Worm (Caenorhabditis elegans) whole organism, L1 larva: ENCODE data around the gene lap-1.

Experiments used
- C34B4.2 ChIP-seq: sonication (generic microtip); optimal IDR thresholded peaks from 2 replicates; lab custom pipeline; 2017; ENCODE audit warnings: mild to moderate bottlenecking, missing genetic modification characterization, missing compliant biosample characterization
- Y116A8C.19 ChIP-seq: sonication (generic microtip); optimal IDR thresholded peaks from 2 replicates; lab custom pipeline; 2016; ENCODE audit warnings: missing compliant biosample characterization, missing genetic modification characterization, borderline replicate concordance
- ama-1 ChIP-seq: fragments of 150-350 bp; optimal IDR thresholded peaks from 2 replicates; lab custom pipeline; 2014
- blmp-1 ChIP-seq: fragments of 150-350 bp; optimal IDR thresholded peaks from 2 replicates; lab custom pipeline; 2014; ENCODE audit warnings: missing biosample characterization, missing genetic modification characterization
- ceh-63 ChIP-seq: fragments of 200-800 bp; sonication (Bioruptor generic); optimal IDR thresholded peaks from 2 replicates; lab custom pipeline; 2018; ENCODE audit warnings: mild to moderate bottlenecking, missing genetic modification characterization, missing compliant biosample characterization
- ceh-82 ChIP-seq, 3 experiments: fragments of 150-350 bp in 1 of 3; sonication (generic microtip) in 2 of 3; optimal IDR thresholded peaks; 2 replicates each; lab custom pipeline; 2014 to 2017; ENCODE audit warnings: missing biosample characterization in 3 of 3, missing genetic modification characterization in 3 of 3
- ceh-88 ChIP-seq: fragments of 200-800 bp; sonication (Bioruptor generic); IDR thresholded peaks from 2 replicates; pipeline ENCODE4 v1.3.6; 2022; ENCODE audit warnings: missing genetic modification characterization, missing compliant biosample characterization
- ceh-90 ChIP-seq: sonication (generic microtip); optimal IDR thresholded peaks from 2 replicates; lab custom pipeline; 2016; ENCODE audit warnings: missing genetic modification characterization, missing compliant biosample characterization
- ces-1 ChIP-seq: fragments of 150-350 bp; optimal IDR thresholded peaks from 2 replicates; lab custom pipeline; 2014; ENCODE audit warnings: missing biosample characterization, missing genetic modification reagents, missing genetic modification characterization
- dpl-1 ChIP-seq, 3 experiments: fragments of 150-350 bp in 2 of 3; sonication (generic microtip) in 1 of 3; optimal IDR thresholded peaks; 2 replicates each; lab custom pipeline; 2014 to 2017; ENCODE audit warnings: missing biosample characterization in 3 of 3, missing genetic modification characterization in 3 of 3, missing genetic modification reagents in 3 of 3
- dsc-1 ChIP-seq: sonication (generic microtip); optimal IDR thresholded peaks from 2 replicates; lab custom pipeline; 2016; ENCODE audit warnings: mild to moderate bottlenecking, missing genetic modification characterization, missing compliant biosample characterization
- efl-3 ChIP-seq: fragments of 200-800 bp; sonication (Bioruptor generic); optimal IDR thresholded peaks from 2 replicates; lab custom pipeline; 2018; ENCODE audit warnings: mild to moderate bottlenecking, missing genetic modification characterization, missing compliant biosample characterization
- egl-27 ChIP-seq, 2 experiments: fragments of 150-350 bp in 1 of 2; sonication (generic microtip); optimal IDR thresholded peaks; 3 replicates each; lab custom pipeline; 2017 to 2018; ENCODE audit warnings: missing biosample characterization in 2 of 2, missing genetic modification characterization in 2 of 2, missing genetic modification reagents in 2 of 2
- elt-2 ChIP-seq: sonication (generic microtip); optimal IDR thresholded peaks from 2 replicates; lab custom pipeline; 2016; ENCODE audit warnings: missing genetic modification characterization, mild to moderate bottlenecking, inconsistent platforms, missing compliant biosample characterization, missing genetic modification reagents
- ets-5 ChIP-seq: fragments of 200-800 bp; sonication (Bioruptor generic); IDR thresholded peaks from 2 replicates; pipeline ENCODE4 v1.3.6; 2022; ENCODE audit warnings: missing genetic modification characterization, missing compliant biosample characterization
- fos-1 ChIP-seq: fragments of 150-350 bp; optimal IDR thresholded peaks from 2 replicates; lab custom pipeline; 2014; ENCODE audit warnings: missing biosample characterization, missing genetic modification characterization
- grh-1 ChIP-seq: fragments of 200-800 bp; sonication (Bioruptor generic); IDR thresholded peaks from 2 replicates; pipeline ENCODE4 v1.3.6; 2022; ENCODE audit warnings: missing genetic modification reagents, missing genetic modification characterization, missing compliant biosample characterization
- hlh-4 ChIP-seq: sonication (generic microtip); optimal IDR thresholded peaks from 2 replicates; lab custom pipeline; 2016; ENCODE audit warnings: mild to moderate bottlenecking, missing genetic modification characterization, missing compliant biosample characterization
- hpl-2 ChIP-seq: fragments of 150-350 bp; optimal IDR thresholded peaks from 2 replicates; lab custom pipeline; 2014; ENCODE audit warnings: missing biosample characterization, missing genetic modification reagents, missing genetic modification characterization
- irx-1 ChIP-seq: sonication (generic microtip); optimal IDR thresholded peaks from 2 replicates; lab custom pipeline; 2016; ENCODE audit warnings: missing genetic modification characterization, missing compliant biosample characterization
- isw-1 ChIP-seq: fragments of 200-800 bp; sonication (Bioruptor generic); IDR thresholded peaks from 2 replicates; pipeline ENCODE4 v1.3.6; 2022; ENCODE audit warnings: missing genetic modification characterization, missing compliant biosample characterization
- lin-13 ChIP-seq: fragments of 150-350 bp; optimal IDR thresholded peaks from 2 replicates; lab custom pipeline; 2014; ENCODE audit warnings: missing biosample characterization, missing genetic modification reagents, missing genetic modification characterization
- lin-35 ChIP-seq, 2 experiments: fragments of 150-350 bp; optimal IDR thresholded peaks; 2 replicates each; lab custom pipeline; 2014; ENCODE audit warnings: missing biosample characterization in 2 of 2, missing genetic modification characterization in 2 of 2, missing genetic modification reagents in 2 of 2
- lin-39 ChIP-seq: fragments of 150-350 bp; optimal IDR thresholded peaks from 2 replicates; lab custom pipeline; 2014; ENCODE audit warnings: missing biosample characterization, missing genetic modification reagents, missing genetic modification characterization
- mab-9 ChIP-seq: fragments of 200-800 bp; sonication (Bioruptor generic); IDR thresholded peaks from 2 replicates; pipeline ENCODE4 v1.3.6; 2022; ENCODE audit warnings: missing genetic modification reagents, missing genetic modification characterization, missing compliant biosample characterization
- mdl-1 ChIP-seq, 2 experiments: fragments of 150-350 bp; optimal IDR thresholded peaks; 2 replicates each; lab custom pipeline; 2014 to 2017; ENCODE audit warnings: missing biosample characterization in 2 of 2, missing genetic modification characterization in 2 of 2, inconsistent platforms in 1 of 2
- mef-2 ChIP-seq: fragments of 150-350 bp; optimal IDR thresholded peaks from 2 replicates; lab custom pipeline; 2014; ENCODE audit warnings: missing biosample characterization, missing genetic modification characterization
- mep-1 ChIP-seq: fragments of 150-350 bp; optimal IDR thresholded peaks from 2 replicates; lab custom pipeline; 2014; ENCODE audit warnings: missing biosample characterization, missing genetic modification characterization
- nhr-11 ChIP-seq: fragments of 150-350 bp; optimal IDR thresholded peaks from 2 replicates; lab custom pipeline; 2014; ENCODE audit warnings: missing biosample characterization, missing genetic modification characterization
- nhr-20 ChIP-seq: sonication (generic microtip); optimal IDR thresholded peaks from 2 replicates; lab custom pipeline; 2016; ENCODE audit warnings: mild to moderate bottlenecking, missing genetic modification characterization, missing compliant biosample characterization
- nhr-237 ChIP-seq: fragments of 150-350 bp; optimal IDR thresholded peaks from 2 replicates; lab custom pipeline; 2014; ENCODE audit warnings: missing biosample characterization, missing genetic modification characterization
- nhr-28 ChIP-seq: fragments of 150-350 bp; optimal IDR thresholded peaks from 2 replicates; lab custom pipeline; 2014; ENCODE audit warnings: missing biosample characterization, missing genetic modification characterization
- nhr-47 ChIP-seq: sonication (generic microtip); optimal IDR thresholded peaks from 2 replicates; lab custom pipeline; 2016; ENCODE audit warnings: mild to moderate bottlenecking, missing genetic modification characterization, moderate library complexity, missing compliant biosample characterization
- nhr-77 ChIP-seq: fragments of 150-350 bp; optimal IDR thresholded peaks from 2 replicates; lab custom pipeline; 2014; ENCODE audit warnings: missing biosample characterization, missing genetic modification characterization
- nhr-90 ChIP-seq: sonication (generic microtip); optimal IDR thresholded peaks from 2 replicates; lab custom pipeline; 2016; ENCODE audit warnings: mild to moderate bottlenecking, missing genetic modification characterization, missing compliant biosample characterization; ENCODE audit not compliant: poor library complexity
- pag-3 ChIP-seq: sonication (generic microtip); optimal IDR thresholded peaks from 2 replicates; lab custom pipeline; 2017; ENCODE audit warnings: missing genetic modification characterization, mild to moderate bottlenecking, missing compliant biosample characterization, antibody characterized with exemption, borderline replicate concordance; ENCODE audit not compliant: insufficient read depth
- pqm-1 ChIP-seq: sonication (generic microtip); optimal IDR thresholded peaks from 3 replicates; lab custom pipeline; 2017; ENCODE audit warnings: missing biosample characterization, missing genetic modification characterization
- rnt-1 ChIP-seq: sonication (generic microtip); optimal IDR thresholded peaks from 2 replicates; lab custom pipeline; 2016; ENCODE audit warnings: mild to moderate bottlenecking, missing genetic modification characterization, moderate library complexity, missing compliant biosample characterization
- skn-1 ChIP-seq: fragments of 150-350 bp; optimal IDR thresholded peaks from 2 replicates; lab custom pipeline; 2014; ENCODE audit warnings: missing biosample characterization, missing genetic modification characterization
- snpc-4 ChIP-seq: fragments of 150-350 bp; optimal IDR thresholded peaks from 2 replicates; lab custom pipeline; 2014; ENCODE audit warnings: missing biosample characterization, missing genetic modification characterization
- sptf-1 ChIP-seq: fragments of 150-350 bp; optimal IDR thresholded peaks from 2 replicates; lab custom pipeline; 2014; ENCODE audit warnings: missing biosample characterization, missing genetic modification characterization
- sup-37 ChIP-seq: fragments of 200-800 bp; sonication (Bioruptor generic); optimal IDR thresholded peaks from 2 replicates; lab custom pipeline; 2018; ENCODE audit warnings: mild to moderate bottlenecking, missing genetic modification characterization, missing compliant biosample characterization
- unc-30 ChIP-seq: sonication (generic microtip); optimal IDR thresholded peaks from 2 replicates; lab custom pipeline; 2017; ENCODE audit warnings: missing biosample characterization, missing genetic modification characterization
- unc-86 ChIP-seq: sonication (generic microtip); optimal IDR thresholded peaks from 2 replicates; lab custom pipeline; 2016; ENCODE audit warnings: missing genetic modification characterization, missing compliant biosample characterization
- zag-1 ChIP-seq: fragments of 150-350 bp; optimal IDR thresholded peaks from 2 replicates; lab custom pipeline; 2014; ENCODE audit warnings: missing biosample characterization, missing genetic modification characterization

lap-1 gene

DNA sequence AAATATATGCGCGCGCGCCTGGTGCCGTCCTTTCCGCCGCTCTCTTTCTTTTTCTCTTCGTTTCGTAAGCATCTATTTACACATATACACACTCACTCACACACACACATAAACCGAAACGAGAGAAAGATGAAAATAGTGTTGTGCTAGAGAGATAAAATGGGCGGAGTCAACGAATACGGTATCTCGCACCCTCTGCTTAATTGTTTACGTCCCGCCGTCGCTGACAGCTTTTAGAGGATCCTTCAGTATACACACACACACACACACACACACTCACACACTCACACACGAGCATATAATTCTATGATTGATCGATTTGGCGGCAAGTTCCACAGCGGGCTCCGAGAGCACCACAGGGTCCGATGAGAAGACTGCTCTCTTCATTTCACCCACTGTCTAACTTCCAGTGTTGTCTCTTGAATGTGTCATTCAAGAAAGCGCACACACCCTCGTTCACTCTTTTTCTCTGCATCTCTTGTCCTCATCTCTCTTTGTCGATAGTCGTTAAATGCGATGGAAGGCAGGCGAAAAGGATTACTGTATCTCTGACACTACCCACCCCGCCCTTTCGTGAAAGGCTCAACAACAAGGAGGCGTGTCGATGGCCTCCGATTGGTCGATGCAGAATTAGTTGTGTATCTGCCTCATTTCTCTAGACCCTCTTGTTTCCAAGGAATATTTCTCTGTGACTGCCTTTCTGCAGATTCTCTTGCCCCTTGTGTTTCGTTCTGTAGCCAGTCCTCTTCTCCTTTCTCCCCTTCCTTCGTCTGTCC lies 15.7 kb upstream of the lap-1 start (continued):
- TF ChIP-seq nhr-11 (tag; lab: Kevin White, UChicago) (peak; percentile 82), skn-1 (peak; percentile 83), ceh-88 (GFP tag; lab: Robert Waterston, UW) (peak; percentile 65), ceh-82 (tag; optimal IDR thresholded peaks at IDR 0.05; lab: Kevin White, UChicago) (peak; percentile 72 to 83 (median 79)), unc-30 (no peak), sup-37 (GFP tag; lab: Kevin White, UChicago) (peak; percentile 80), hpl-2 (peak; percentile 68), nhr-28 (no peak), rnt-1 (tag; lab: Kevin White, UChicago) (peak; percentile 84), ama-1 (lab: Kevin White, UChicago) (no peak), pqm-1 (no peak), sptf-1 (tag; lab: Kevin White, UChicago) (no peak), dsc-1 (tag; lab: Kevin White, UChicago) (peak; percentile 91), ceh-90 (tag; lab: Kevin White, UChicago) (peak; percentile 6), unc-86 (tag; lab: Kevin White, UChicago) (peak; percentile 96), fos-1 (tag; lab: Kevin White, UChicago) (peak; percentile 89), nhr-237 (tag; lab: Kevin White, UChicago) (peak; percentile 88), blmp-1 (tag; lab: Kevin White, UChicago) (peak; percentile 85), irx-1 (tag; lab: Kevin White, UChicago) (peak; percentile 93), pag-3 (tag; lab: Kevin White, UChicago) (no peak), mdl-1 (tag; optimal IDR thresholded peaks at IDR 0.05; lab: Kevin White, UChicago) (peak; percentile 41 to 89), nhr-47 (tag; lab: Kevin White, UChicago) (peak; percentile 95), isw-1 (GFP tag; lab: Robert Waterston, UW) (peak; percentile 86), ets-5 (no peak), zag-1 (tag; lab: Kevin White, UChicago) (peak; percentile 89), Y116A8C.19 (tag; lab: Kevin White, UChicago) (peak; percentile 47), efl-3 (GFP tag; lab: Kevin White, UChicago) (no peak), nhr-77 (tag; lab: Kevin White, UChicago) (peak; percentile 89), lin-39 (tag; lab: Kevin White, UChicago) (peak; percentile 84), mab-9 (GFP tag; lab: Robert Waterston, UW) (no peak; the same call in none of the 2 replicates), snpc-4 (peak; percentile 64), nhr-90 (tag; lab: Kevin White, UChicago) (peak; percentile 87), hlh-4 (tag; lab: Kevin White, UChicago) (no peak), lin-35 (GFP tag; optimal IDR thresholded peaks at IDR 0.05; lab: Kevin White, UChicago) (peak; percentile 77 to 83), mef-2 (tag; lab: Kevin White, UChicago) (peak; percentile 40), egl-27 (tag; optimal IDR thresholded peaks at IDR 0.05; lab: Kevin White, UChicago) (peak; percentile 32 to 77), elt-2 (peak; percentile 81), nhr-20 (peak; percentile 95), dpl-1 (GFP tag; optimal IDR thresholded peaks at IDR 0.05; lab: Kevin White, UChicago) (peak; percentile 66 to 73 (median 66)), C34B4.2 (peak; percentile 8), grh-1 (GFP tag; lab: Robert Waterston, UW) (peak; percentile 75), lin-13 (GFP tag; lab: Kevin White, UChicago) (peak; percentile 92)

- no peak for TF ChIP-seq hpl-2
- TF ChIP-seq blmp-1 (tag; lab: Kevin White, UChicago): peak; percentile 84
- peak; percentile 8 for TF ChIP-seq mep-1 (tag; lab: Kevin White, UChicago)
- TF ChIP-seq ces-1 (GFP tag; lab: Kevin White, UChicago): peak; percentile 92
- no peak for TF ChIP-seq ceh-63 (GFP tag; lab: Kevin White, UChicago)
- no peak for TF ChIP-seq hlh-4 (tag; lab: Kevin White, UChicago)
- no peak for TF ChIP-seq pqm-1
- no peak for TF ChIP-seq Y116A8C.19 (tag; lab: Kevin White, UChicago)
Measured at ce11 chrIII:8416871-8417191, 15.1 kb upstream of the lap-1 start.
